Fruit fly (Drosophila melanogaster) whole organism, embryonic: ENCODE measurements around the gene CG4757.

Source experiments
- Adf1 ChIP-seq: fragments of 200-800 bp; sonication (Bioruptor generic); IDR thresholded peaks from 2 replicates; pipeline ENCODE4 v1.3.6; 2022; ENCODE audit warnings: missing biosample characterization, missing genetic modification characterization
- CG10565 ChIP-seq: fragments of 200-800 bp; sonication (Bioruptor generic); optimal IDR thresholded peaks from 3 replicates; lab custom pipeline; 2016; ENCODE audit warnings: missing biosample characterization, mild to moderate bottlenecking, missing genetic modification characterization
- CG11247 ChIP-seq: fragments of 200-800 bp; sonication (Bioruptor generic); IDR thresholded peaks from 2 replicates; pipeline ENCODE4 v1.3.6; 2022; ENCODE audit warnings: missing biosample characterization, missing genetic modification characterization
- CG13123 ChIP-seq: fragments of 200-800 bp; sonication (Bioruptor generic); optimal IDR thresholded peaks from 2 replicates; lab custom pipeline; 2016; ENCODE audit warnings: missing biosample characterization, missing genetic modification characterization
- CG13624 ChIP-seq: fragments of 200-800 bp; sonication (Bioruptor generic); optimal IDR thresholded peaks from 2 replicates; lab custom pipeline; 2016; ENCODE audit warnings: missing biosample characterization, missing genetic modification characterization
- CG13894 ChIP-seq: fragments of 200-800 bp; sonication (Bioruptor generic); optimal IDR thresholded peaks from 3 replicates; lab custom pipeline; 2018; ENCODE audit warnings: missing biosample characterization, mild to moderate bottlenecking, missing genetic modification characterization, moderate library complexity
- CG14014 ChIP-seq: fragments of 200-800 bp; sonication (Bioruptor generic); IDR thresholded peaks from 2 replicates; pipeline ENCODE4 v1.3.6; 2022; ENCODE audit warnings: missing biosample characterization, missing genetic modification characterization
- CG15269 ChIP-seq: fragments of 200-800 bp; sonication (Bioruptor generic); optimal IDR thresholded peaks from 2 replicates; lab custom pipeline; 2018; ENCODE audit warnings: missing biosample characterization, mild to moderate bottlenecking, missing genetic modification characterization, moderate library complexity
- CG1529 ChIP-seq: fragments of 200-800 bp; sonication (Bioruptor generic); optimal IDR thresholded peaks from 3 replicates; lab custom pipeline; 2018; ENCODE audit warnings: missing biosample characterization, missing genetic modification characterization
- CG1603 ChIP-seq: fragments of 200-800 bp; sonication (Bioruptor generic); optimal IDR thresholded peaks from 2 replicates; lab custom pipeline; 2019; ENCODE audit warnings: missing biosample characterization, mild to moderate bottlenecking, missing genetic modification characterization, moderate library complexity
- CG16779 ChIP-seq: fragments of 200-800 bp; sonication (Bioruptor generic); IDR thresholded peaks from 2 replicates; pipeline ENCODE4 v1.3.6; 2022; ENCODE audit warnings: missing biosample characterization, missing genetic modification characterization
- CG17361 ChIP-seq: fragments of 200-800 bp; sonication (Bioruptor generic); IDR thresholded peaks from 3 replicates; pipeline ENCODE4 v1.3.6; 2022; ENCODE audit warnings: missing biosample characterization, missing genetic modification characterization
- CG18262 ChIP-seq: fragments of 200-800 bp; optimal IDR thresholded peaks from 3 replicates; lab custom pipeline; 2019; ENCODE audit warnings: missing biosample characterization, mild to moderate bottlenecking, missing genetic modification characterization, moderate library complexity
- CG30020 ChIP-seq: fragments of 200-800 bp; optimal IDR thresholded peaks from 2 replicates; lab custom pipeline; 2019; ENCODE audit warnings: missing biosample characterization, mild to moderate bottlenecking, missing genetic modification characterization, moderate library complexity
- CG34422 ChIP-seq: fragments of 200-800 bp; sonication (Bioruptor generic); IDR thresholded peaks from 3 replicates; pipeline ENCODE4 v1.3.6; 2022; ENCODE audit warnings: missing biosample characterization, missing genetic modification characterization
- CG4730 ChIP-seq: fragments of 200-800 bp; sonication (Bioruptor generic); IDR thresholded peaks from 2 replicates; pipeline ENCODE4 v1.3.6; 2022; ENCODE audit warnings: missing biosample characterization, missing genetic modification characterization
- CG5953 ChIP-seq: fragments of 200-800 bp; sonication (Bioruptor generic); IDR thresholded peaks from 2 replicates; pipeline ENCODE4 v1.3.6; 2022; ENCODE audit warnings: missing biosample characterization, missing genetic modification characterization
- CG7556 ChIP-seq: fragments of 200-800 bp; sonication (Bioruptor generic); optimal IDR thresholded peaks from 2 replicates; lab custom pipeline; 2017; ENCODE audit warnings: missing biosample characterization, mild to moderate bottlenecking, missing genetic modification characterization
- CG7987 ChIP-seq: fragments of 200-800 bp; sonication (Bioruptor generic); optimal IDR thresholded peaks from 2 replicates; lab custom pipeline; 2018; ENCODE audit warnings: missing biosample characterization, mild to moderate bottlenecking, missing genetic modification characterization, moderate library complexity
- Deaf1 ChIP-seq: fragments of 200-800 bp; optimal IDR thresholded peaks from 3 replicates; lab custom pipeline; 2019; ENCODE audit warnings: missing biosample characterization, mild to moderate bottlenecking, missing genetic modification characterization, moderate library complexity
- Dek ChIP-seq: fragments of 200-800 bp; sonication (Bioruptor generic); optimal IDR thresholded peaks from 3 replicates; lab custom pipeline; 2019; ENCODE audit warnings: missing biosample characterization, mild to moderate bottlenecking, missing genetic modification characterization, moderate library complexity
- HLH4C ChIP-seq: fragments of 200-800 bp; sonication (Bioruptor generic); IDR thresholded peaks from 3 replicates; pipeline ENCODE4 v1.3.6; 2022; ENCODE audit warnings: missing biosample characterization, missing genetic modification characterization; ENCODE audit not compliant: partially characterized antibody
- HmgZ ChIP-seq: fragments of 200-800 bp; sonication (Bioruptor generic); optimal IDR thresholded peaks from 2 replicates; lab custom pipeline; 2018; ENCODE audit warnings: missing biosample characterization, mild to moderate bottlenecking, missing genetic modification characterization
- Hmr ChIP-seq: fragments of 200-800 bp; sonication (Bioruptor generic); optimal IDR thresholded peaks from 3 replicates; lab custom pipeline; 2017; ENCODE audit warnings: mild to moderate bottlenecking, missing biosample characterization, missing genetic modification reagents, missing genetic modification characterization
- Lim3 ChIP-seq: fragments of 200-800 bp; sonication (Bioruptor generic); IDR thresholded peaks from 2 replicates; pipeline ENCODE4 v1.3.6; 2022; ENCODE audit warnings: missing biosample characterization, missing genetic modification characterization
- Lpt ChIP-seq: fragments of >200 bp; optimal IDR thresholded peaks from 2 replicates; lab custom pipeline; 2018; ENCODE audit warnings: missing biosample characterization, missing genetic modification characterization
- Med ChIP-seq: fragments of 200-800 bp; sonication (Bioruptor generic); peaks from one replicate; lab custom pipeline; 2016; ENCODE audit warnings: missing biosample characterization, missing genetic modification characterization, mild to moderate bottlenecking, inconsistent platforms, moderate library complexity
- Nf-YA ChIP-seq: fragments of 200-800 bp; sonication (Bioruptor generic); IDR thresholded peaks from 2 replicates; pipeline ENCODE4 v1.3.6; 2022; ENCODE audit warnings: missing biosample characterization, missing genetic modification characterization
- NfI ChIP-seq: fragments of 200-800 bp; sonication (Bioruptor generic); optimal IDR thresholded peaks from 3 replicates; lab custom pipeline; 2018; ENCODE audit warnings: missing biosample characterization, mild to moderate bottlenecking, missing genetic modification characterization, moderate library complexity
- cg ChIP-seq: fragments of 200-800 bp; sonication (Bioruptor generic); optimal IDR thresholded peaks from 3 replicates; lab custom pipeline; 2019; ENCODE audit warnings: missing biosample characterization, mild to moderate bottlenecking, missing genetic modification characterization, moderate library complexity
- ci ChIP-seq: fragments of 200-800 bp; sonication (Bioruptor generic); IDR thresholded peaks from 3 replicates; pipeline ENCODE4 v1.3.6; 2022; ENCODE audit warnings: missing biosample characterization, missing genetic modification characterization
- danr ChIP-seq: fragments of 200-800 bp; sonication (Bioruptor generic); IDR thresholded peaks from 2 replicates; pipeline ENCODE4 v1.3.6; 2022; ENCODE audit warnings: missing biosample characterization, missing genetic modification characterization
- dm ChIP-seq: fragments of 200-800 bp; sonication (Bioruptor generic); optimal IDR thresholded peaks from 3 replicates; lab custom pipeline; 2016; ENCODE audit warnings: missing biosample characterization, missing genetic modification characterization
- ftz-f1 ChIP-seq: fragments of 200-800 bp; sonication (Bioruptor generic); optimal IDR thresholded peaks from 2 replicates; lab custom pipeline; 2016; ENCODE audit warnings: missing biosample characterization, missing genetic modification characterization
- gro ChIP-seq: fragments of 200-800 bp; sonication (Bioruptor generic); optimal IDR thresholded peaks from 2 replicates; lab custom pipeline; 2016; ENCODE audit warnings: missing biosample characterization, missing genetic modification characterization
- ham ChIP-seq: fragments of 200-800 bp; sonication (Bioruptor generic); IDR thresholded peaks from 2 replicates; pipeline ENCODE4 v1.3.6; 2022; ENCODE audit warnings: missing biosample characterization, missing genetic modification characterization
- insv ChIP-seq, 2 experiments: fragments of 200-800 bp; sonication (Bioruptor generic); optimal IDR thresholded peaks; 3 replicates each; lab custom pipeline; 2016 to 2018; ENCODE audit warnings: missing biosample characterization in 2 of 2, missing genetic modification characterization in 2 of 2
- ken ChIP-seq: fragments of 200-800 bp; sonication (Bioruptor generic); IDR thresholded peaks from 3 replicates; pipeline ENCODE4 v1.3.6; 2022; ENCODE audit warnings: missing biosample characterization, missing genetic modification characterization
- nerfin-1 ChIP-seq: fragments of 200-800 bp; sonication (Bioruptor generic); optimal IDR thresholded peaks from 3 replicates; lab custom pipeline; 2019; ENCODE audit warnings: missing biosample characterization, mild to moderate bottlenecking, missing genetic modification characterization, moderate library complexity
- pan ChIP-seq, 4 experiments: fragments of >200 bp in 3 of 4; fragments of 200-800 bp in 1 of 4; sonication (Bioruptor generic) in 1 of 4; optimal IDR thresholded peaks in 3 of 4; IDR thresholded peaks in 1 of 4; 2 replicates each; pipeline versions ENCODE4 v1.3.6 to Lab custom; 2017 to 2022; ENCODE audit warnings: missing biosample characterization in 2 of 4, missing genetic modification characterization in 2 of 4, mixed read lengths in 1 of 4
- pho ChIP-seq: fragments of 200-800 bp; sonication (Bioruptor generic); optimal IDR thresholded peaks from 2 replicates; lab custom pipeline; 2016; ENCODE audit warnings: missing biosample characterization, missing genetic modification characterization
- run ChIP-seq: fragments of 200-800 bp; sonication (Bioruptor generic); optimal IDR thresholded peaks from 3 replicates; lab custom pipeline; 2018; ENCODE audit warnings: missing biosample characterization, mild to moderate bottlenecking, missing genetic modification characterization
- scrt ChIP-seq: fragments of 200-800 bp; sonication (Bioruptor generic); optimal IDR thresholded peaks from 2 replicates; lab custom pipeline; 2018; ENCODE audit warnings: missing biosample characterization, mild to moderate bottlenecking, missing genetic modification characterization, moderate library complexity
- sd ChIP-seq: fragments of 200-800 bp; sonication (Bioruptor generic); optimal IDR thresholded peaks from 3 replicates; lab custom pipeline; 2018; ENCODE audit warnings: missing biosample characterization, mild to moderate bottlenecking, missing genetic modification characterization, moderate library complexity
- seq ChIP-seq: fragments of 200-800 bp; sonication (Bioruptor generic); IDR thresholded peaks from 2 replicates; pipeline ENCODE4 v1.3.6; 2022; ENCODE audit warnings: missing biosample characterization, missing genetic modification characterization
- sima ChIP-seq: fragments of 200-800 bp; sonication (Bioruptor generic); optimal IDR thresholded peaks from 2 replicates; lab custom pipeline; 2016; ENCODE audit warnings: missing biosample characterization, missing genetic modification characterization
- slbo ChIP-seq: fragments of 200-800 bp; sonication (Bioruptor generic); IDR thresholded peaks from 2 replicates; pipeline ENCODE4 v1.3.6; 2022; ENCODE audit warnings: missing biosample characterization, missing genetic modification characterization
- toy ChIP-seq: fragments of 200-800 bp; sonication (Bioruptor generic); IDR thresholded peaks from 2 replicates; pipeline ENCODE4 v1.3.6; 2022; ENCODE audit warnings: missing biosample characterization, missing genetic modification characterization
- ttk ChIP-seq: fragments of 200-800 bp; sonication (Bioruptor generic); IDR thresholded peaks from 2 replicates; pipeline ENCODE4 v2.1.2; 2022; ENCODE audit warnings: missing biosample characterization, missing genetic modification characterization
- vvl ChIP-seq: fragments of 200-800 bp; sonication (Bioruptor generic); IDR thresholded peaks from 2 replicates; pipeline ENCODE4 v1.3.6; 2022; ENCODE audit warnings: missing biosample characterization, missing genetic modification characterization
- zfh2 ChIP-seq: fragments of 200-800 bp; sonication (Bioruptor generic); optimal IDR thresholded peaks from 2 replicates; lab custom pipeline; 2016; ENCODE audit warnings: missing biosample characterization, missing genetic modification characterization

Gene CG4757

dm6 chr3R:11198062-11198472 is 37.1 kb downstream of the CG4757 start (continued):
- TF ChIP-seq pan (optimal IDR thresholded peaks at IDR 0.05; lab: Kevin White, UChicago) (no peak), pan (GFP tag; optimal IDR thresholded peaks at IDR 0.05 in 1 of 2, IDR thresholded peaks at IDR 0.05 in 1 of 2) (peak in 1 of 2 experiments; percentile 39), Lim3 (GFP tag; lab: Robert Waterston, UW) (no peak), CG5953 (GFP tag; lab: Robert Waterston, UW) (no peak), Deaf1 (tag; lab: Kevin White, UChicago) (no peak), ham (GFP tag; lab: Robert Waterston, UW) (no peak), pho (GFP tag; lab: Kevin White, UChicago) (no peak), Med (GFP tag; lab: Kevin White, UChicago) (peak; percentile 92), ci (GFP tag; lab: Robert Waterston, UW) (peak; percentile 60; the same call in 2 of the 3 replicates), NfI (no peak), slbo (GFP tag; lab: Robert Waterston, UW) (peak; percentile 39), Nf-YA (GFP tag; lab: Robert Waterston, UW) (no peak), CG1529 (GFP tag; lab: Kevin White, UChicago) (no peak), Hmr (GFP tag; lab: Kevin White, UChicago) (peak; percentile 17), sima (GFP tag; lab: Kevin White, UChicago) (no peak), gro (GFP tag; lab: Kevin White, UChicago) (peak; percentile 18), CG13624 (GFP tag; lab: Kevin White, UChicago) (peak; percentile 12), CG1603 (tag; lab: Kevin White, UChicago) (no peak), Adf1 (GFP tag; lab: Robert Waterston, UW) (no peak; the same call in 1 of the 2 replicates), CG13123 (GFP tag; lab: Kevin White, UChicago) (no peak), ttk (GFP tag; lab: Robert Waterston, UW) (peak; percentile 52), run (peak; percentile 53), CG16779 (GFP tag; lab: Robert Waterston, UW) (0 out of 2 replicates have a peak, but pooled peaks have one; percentile 14), dm (peak; percentile 67), CG4730 (GFP tag; lab: Robert Waterston, UW) (no peak), nerfin-1 (tag; lab: Kevin White, UChicago) (no peak), Lpt (GFP tag; lab: Kevin White, UChicago) (no peak), CG11247 (GFP tag; lab: Robert Waterston, UW) (no peak), toy (GFP tag; lab: Robert Waterston, UW) (no peak), danr (GFP tag; lab: Robert Waterston, UW) (no peak), CG10565 (GFP tag; lab: Kevin White, UChicago) (no peak), HmgZ (tag; lab: Kevin White, UChicago) (peak; percentile 52), CG17361 (no peak), vvl (GFP tag; lab: Robert Waterston, UW) (peak; percentile 46; the same call in 1 of the 2 replicates), sd (tag; lab: Kevin White, UChicago) (peak; percentile 86), ken (GFP tag; lab: Robert Waterston, UW) (no peak), ftz-f1 (peak; percentile 54), cg (GFP tag; lab: Kevin White, UChicago) (peak; percentile 25), Dek (no peak), CG18262 (peak; percentile 92), CG15269 (tag; lab: Kevin White, UChicago) (no peak), scrt (GFP tag; lab: Kevin White, UChicago) (peak; percentile 56), zfh2 (GFP tag; lab: Kevin White, UChicago) (no peak), HLH4C (GFP tag; lab: Robert Waterston, UW) (0 out of 3 replicates have a peak, but pooled peaks have one; percentile 12), CG7556 (GFP tag; lab: Kevin White, UChicago) (no peak), seq (GFP tag; lab: Robert Waterston, UW) (no peak), CG14014 (peak; percentile 46; the same call in 1 of the 2 replicates), CG7987 (peak; percentile 23), CG34422 (peak; percentile 41; the same call in 1 of the 3 replicates), insv (GFP tag; optimal IDR thresholded peaks at IDR 0.05; lab: Kevin White, UChicago) (no peak), CG13894 (peak; percentile 43), CG30020 (no peak)
